Worm (Caenorhabditis elegans): ENCODE results near the gene Y46G5A.39.

Y46G5A.39 gene

ce11 chrII:12795188-12795587 lies 41.6 kb upstream of the Y46G5A.39 start:
- TF ChIP-seq ces-1 (GFP tag; optimal IDR thresholded peaks at IDR 0.05) (no peak), mep-1 (tag; optimal IDR thresholded peaks at IDR 0.05) (no peak), nhr-76 (tag; optimal IDR thresholded peaks at IDR 0.05) (no peak), sem-2 (GFP tag; optimal IDR thresholded peaks at IDR 0.05) (no peak), blmp-1 (tag; optimal IDR thresholded peaks at IDR 0.05) (no peak), nhr-2 (tag; optimal IDR thresholded peaks at IDR 0.05) (no peak), ham-2 (GFP tag; optimal IDR thresholded peaks at IDR 0.05) (no peak), unc-120 (tag; optimal IDR thresholded peaks at IDR 0.05; ENCODE audit: poor library complexity, severe bottlenecking) (no peak), nhr-237 (tag; optimal IDR thresholded peaks at IDR 0.05) (no peak), mls-2 (tag; optimal IDR thresholded peaks at IDR 0.05) (no peak), ztf-11 (tag; optimal IDR thresholded peaks at IDR 0.05) (no peak), lin-32 (GFP tag; optimal IDR thresholded peaks at IDR 0.05) (no peak), elt-3 (tag; optimal IDR thresholded peaks at IDR 0.05) (no peak), drap-1 (GFP tag; optimal IDR thresholded peaks at IDR 0.05) (no peak), cnd-1 (tag; optimal IDR thresholded peaks at IDR 0.05) (no peak)

- TF ChIP-seq zip-8 (tag; optimal IDR thresholded peaks at IDR 0.05), result no peak
- TF ChIP-seq flh-1 (GFP tag; optimal IDR thresholded peaks at IDR 0.05), result no peak
These were observed 36.8 kb upstream of the Y46G5A.39 start for ce11 chrII:12790392-12790791.

ce11 chrII:12789497-12789896 lies 35.9 kb upstream of the Y46G5A.39 start:
- no peak for TF ChIP-seq ceh-83 (GFP tag; optimal IDR thresholded peaks at IDR 0.05)
- TF ChIP-seq unc-120 (tag; optimal IDR thresholded peaks at IDR 0.05; ENCODE audit: poor library complexity, severe bottlenecking), result no peak
- TF ChIP-seq ztf-11 (tag; optimal IDR thresholded peaks at IDR 0.05), result no peak
- no peak for TF ChIP-seq sptf-1 (tag; optimal IDR thresholded peaks at IDR 0.05)
- no peak for TF ChIP-seq blmp-1 (tag; optimal IDR thresholded peaks at IDR 0.05)
- TF ChIP-seq ham-2 (GFP tag; optimal IDR thresholded peaks at IDR 0.05), result no peak

ce11 chrII:12787831-12788248 lies 34.2 kb upstream of the Y46G5A.39 start, which contains the start of gene alkb-7:
TSS of gene alkb-7 (minus strand) at chrII:12788153.
- TF ChIP-seq ces-1 (GFP tag; optimal IDR thresholded peaks at IDR 0.05) (no peak), ceh-43 (GFP tag; optimal IDR thresholded peaks at IDR 0.05) (peak; percentile 29), nhr-237 (tag; optimal IDR thresholded peaks at IDR 0.05) (no peak), zip-8 (tag; optimal IDR thresholded peaks at IDR 0.05) (no peak), elt-3 (tag; optimal IDR thresholded peaks at IDR 0.05) (no peak), nhr-28 (tag; optimal IDR thresholded peaks at IDR 0.05) (no peak), M03D4.4 (tag; optimal IDR thresholded peaks at IDR 0.05) (no peak), sem-2 (GFP tag; optimal IDR thresholded peaks at IDR 0.05) (no peak)

- TF ChIP-seq elt-1 (tag; optimal IDR thresholded peaks at IDR 0.05; ENCODE audit: borderline replicate concordance, insufficient read depth) (no peak), drap-1 (GFP tag; optimal IDR thresholded peaks at IDR 0.05) (no peak)
These were observed 31.8 kb upstream of the Y46G5A.39 start, which contains the start of gene Y46G5A.15 for ce11 chrII:12785391-12785790. TSS of gene Y46G5A.15 (minus strand) at chrII:12785416.

ce11 chrII:12778374-12778773 lies 24.7 kb upstream of the Y46G5A.39 start:
- TF ChIP-seq mep-1 (tag; optimal IDR thresholded peaks at IDR 0.05) (peak; percentile 27), lin-13 (tag; optimal IDR thresholded peaks at IDR 0.05) (peak; percentile 70), sptf-1 (tag; optimal IDR thresholded peaks at IDR 0.05) (peak; percentile 47)

- TF ChIP-seq mep-1 (tag; optimal IDR thresholded peaks at IDR 0.05), result no peak
- TF ChIP-seq elt-1 (tag; optimal IDR thresholded peaks at IDR 0.05; ENCODE audit: borderline replicate concordance, insufficient read depth), result no peak
- no peak for TF ChIP-seq nhr-237 (tag; optimal IDR thresholded peaks at IDR 0.05)
- TF ChIP-seq sptf-1 (tag; optimal IDR thresholded peaks at IDR 0.05), result no peak
- no peak for TF ChIP-seq lsy-2 (tag; optimal IDR thresholded peaks at IDR 0.05)
- TF ChIP-seq nhr-12 (tag; optimal IDR thresholded peaks at IDR 0.05), result no peak
- no peak for TF ChIP-seq tbx-8 (GFP tag; optimal IDR thresholded peaks at IDR 0.05)
- TF ChIP-seq sem-2 (GFP tag; optimal IDR thresholded peaks at IDR 0.05), result no peak
- no peak for TF ChIP-seq nhr-76 (tag; optimal IDR thresholded peaks at IDR 0.05)
- TF ChIP-seq ham-2 (GFP tag; optimal IDR thresholded peaks at IDR 0.05), result no peak
- TF ChIP-seq nhr-28 (tag; optimal IDR thresholded peaks at IDR 0.05), result no peak
- TF ChIP-seq mls-2 (tag; optimal IDR thresholded peaks at IDR 0.05), result no peak
- TF ChIP-seq ceh-39 (tag; optimal IDR thresholded peaks at IDR 0.05), result no peak
- no peak for TF ChIP-seq ces-1 (GFP tag; optimal IDR thresholded peaks at IDR 0.05)
These were observed 22.8 kb upstream of the Y46G5A.39 start, which contains the start of gene Y46G5A.34 for ce11 chrII:12776379-12776778. TSS of gene Y46G5A.34 (plus strand) at chrII:12776679.

Measured in whole organism, mixed stage, embryonic.